Worm (Caenorhabditis elegans) whole organism, mixed stage, embryonic: ENCODE results near the gene F23H11.4.

Source experiments
- lin-13 ChIP-seq: fragments of 150-350 bp; optimal IDR thresholded peaks from 2 replicates; lab custom pipeline; 2014; ENCODE audit warnings: missing biosample characterization, missing genetic modification characterization
- mab-5 ChIP-seq: fragments of 150-350 bp; optimal IDR thresholded peaks from 2 replicates; lab custom pipeline; 2014; ENCODE audit warnings: missing biosample characterization, missing genetic modification characterization
- nhr-237 ChIP-seq: fragments of 150-350 bp; optimal IDR thresholded peaks from 2 replicates; lab custom pipeline; 2014; ENCODE audit warnings: missing biosample characterization, missing genetic modification characterization
- pha-4 ChIP-seq: fragments of 150-350 bp; optimal IDR thresholded peaks from 2 replicates; lab custom pipeline; 2018; ENCODE audit warnings: missing biosample characterization, missing genetic modification reagents, missing genetic modification characterization
- snpc-4 ChIP-seq: fragments of 150-350 bp; optimal IDR thresholded peaks from 2 replicates; lab custom pipeline; 2014; ENCODE audit warnings: missing biosample characterization, missing genetic modification characterization
- ztf-11 ChIP-seq: fragments of 150-350 bp; optimal IDR thresholded peaks from 2 replicates; lab custom pipeline; 2014; ENCODE audit warnings: missing biosample characterization, missing genetic modification characterization

DNA sequence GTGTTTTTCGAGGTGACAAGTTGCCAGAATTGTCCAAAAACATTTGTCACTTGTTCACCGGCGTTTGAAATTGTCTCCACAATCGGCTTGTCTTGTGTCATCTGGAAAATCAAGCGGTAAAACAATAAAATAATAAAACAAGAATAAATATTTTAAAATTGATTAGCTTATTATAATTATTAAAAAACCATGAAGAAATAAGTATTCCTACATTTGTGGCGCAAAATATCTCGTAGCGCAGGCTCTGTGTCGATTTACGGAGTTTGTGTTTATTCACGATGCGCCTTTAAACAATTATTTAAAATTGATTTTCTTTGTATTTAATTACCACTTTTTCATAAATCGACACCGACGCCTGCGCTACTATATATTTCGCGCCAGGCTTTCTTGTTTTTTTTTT lies 55.0 kb downstream of the F23H11.4 start, which contains the start of gene moma-1:
- TF ChIP-seq nhr-237: no peak
- TF ChIP-seq snpc-4: no peak
- no peak for TF ChIP-seq ztf-11 (tag; lab: Kevin White, UChicago)
- TF ChIP-seq mab-5 (tag; lab: Kevin White, UChicago): no peak
- no peak for TF ChIP-seq pha-4 (tag; lab: Kevin White, UChicago)
- TF ChIP-seq lin-13 (tag; lab: Kevin White, UChicago): no peak
